ENCODE assay signal across 4 worm cellular contexts in genomic region chrX:2607522-2608278, ce11.
TF ChIP-seq lines count a peak whose summit lies in the region.

Gene T03G6.1 (plus strand): TSS chrX:2608228.

TF ChIP-seq in whole organism, L1 larva, 84 proteins besides CTCF, POLR2A, EP300 and RAD21:
- TF ChIP-seq elt-2 (tag; optimal IDR thresholded peaks at IDR 0.05; lab: Kevin White, UChicago): no peak
- peak; percentile 50 for TF ChIP-seq blmp-1 (tag; optimal IDR thresholded peaks at IDR 0.05; lab: Kevin White, UChicago)

TF ChIP-seq in whole organism, L3 larva, 47 proteins besides CTCF, POLR2A, EP300 and RAD21:
- TF ChIP-seq nhr-77 (tag; optimal IDR thresholded peaks at IDR 0.05; lab: Kevin White, UChicago) (no peak), nhr-23 (tag; optimal IDR thresholded peaks at IDR 0.05; lab: Kevin White, UChicago) (peak; percentile 7)

TF ChIP-seq in whole organism, mixed stage, embryonic, 35 proteins besides CTCF, POLR2A, EP300 and RAD21:
- TF ChIP-seq elt-3 (tag; optimal IDR thresholded peaks at IDR 0.05; lab: Kevin White, UChicago) (no peak), zip-8 (tag; optimal IDR thresholded peaks at IDR 0.05; lab: Kevin White, UChicago) (peak; percentile 88), elt-1 (tag; optimal IDR thresholded peaks at IDR 0.05; lab: Kevin White, UChicago; ENCODE audit: borderline replicate concordance, insufficient read depth) (peak; percentile 72), M03D4.4 (tag; optimal IDR thresholded peaks at IDR 0.05; lab: Kevin White, UChicago) (no peak), snpc-4 (tag; optimal IDR thresholded peaks at IDR 0.05; lab: Kevin White, UChicago) (no peak)

TF ChIP-seq in whole organism, young adult, 124 proteins besides CTCF, POLR2A, EP300 and RAD21:
- no peak for TF ChIP-seq snpc-1.3 (tag; optimal IDR thresholded peaks at IDR 0.05; lab: Kevin White, UChicago; ENCODE audit: insufficient read depth)
- no peak for TF ChIP-seq cebp-1 (GFP tag; IDR thresholded peaks at IDR 0.05; lab: Robert Waterston, UW)
- peak; percentile 54 for TF ChIP-seq cebp-1 (tag; optimal IDR thresholded peaks at IDR 0.05; lab: Kevin White, UChicago)
- TF ChIP-seq F49E8.2 (tag; optimal IDR thresholded peaks at IDR 0.05; lab: Kevin White, UChicago; ENCODE audit: insufficient read depth): no peak
- no peak for TF ChIP-seq F33H1.4 (GFP tag; IDR thresholded peaks at IDR 0.05; lab: Robert Waterston, UW)
- no peak for TF ChIP-seq F52B5.7 (tag; optimal IDR thresholded peaks at IDR 0.05; lab: Kevin White, UChicago)
- no peak for TF ChIP-seq hsf-1 (GFP tag; IDR thresholded peaks at IDR 0.05; lab: Robert Waterston, UW)
